Fruit fly (Drosophila melanogaster) whole organism, embryonic: Measurements from ENCODE around the gene Tango5.

Experiments used
- Dad ChIP-seq: fragments of 200-800 bp; sonication (Bioruptor generic); optimal IDR thresholded peaks from 3 replicates; lab custom pipeline; 2016; ENCODE audit warnings: missing biosample characterization, missing genetic modification characterization
- HLH54F ChIP-seq: fragments of 200-800 bp; sonication (Bioruptor generic); optimal IDR thresholded peaks from 3 replicates; lab custom pipeline; 2016; ENCODE audit warnings: missing biosample characterization, missing genetic modification characterization
- NK7.1 ChIP-seq: fragments of 200-800 bp; sonication (Bioruptor generic); optimal IDR thresholded peaks from 3 replicates; lab custom pipeline; 2016; ENCODE audit warnings: missing biosample characterization, missing genetic modification characterization

- no peak for TF ChIP-seq NK7.1 (GFP tag; lab: Kevin White, UChicago)
- no peak for TF ChIP-seq HLH54F (GFP tag; lab: Kevin White, UChicago)
- TF ChIP-seq Dad (GFP tag; lab: Kevin White, UChicago), result no peak
Observed at dm6 chrX:10787352-10787751, 23.1 kb upstream of the Tango5 start.
